Worm (Caenorhabditis elegans) whole organism, L4 larva: ENCODE results near the gene snr-4.

ENCODE experiments used
- F10B5.3 ChIP-seq: sonication (generic microtip); optimal IDR thresholded peaks from 2 replicates; lab custom pipeline; 2016; ENCODE audit warnings: mild to moderate bottlenecking, missing genetic modification characterization, missing compliant biosample characterization
- F26F4.8 ChIP-seq: fragments of 200-800 bp; sonication (Bioruptor generic); conservative IDR thresholded peaks from 2 replicates; pipeline ENCODE4 v1.3.6; 2022; ENCODE audit warnings: missing genetic modification characterization, missing compliant biosample characterization
- F44E2.7 ChIP-seq: fragments of 200-800 bp; sonication (Bioruptor generic); IDR thresholded peaks from 2 replicates; pipeline ENCODE4 v2.1.2; 2022; ENCODE audit warnings: missing genetic modification characterization, missing compliant biosample characterization
- F49E8.2 ChIP-seq: sonication (generic microtip); optimal IDR thresholded peaks from 2 replicates; lab custom pipeline; 2016; ENCODE audit warnings: missing compliant biosample characterization, mild to moderate bottlenecking, missing genetic modification characterization, borderline replicate concordance
- R02D3.7 ChIP-seq: fragments of 150-350 bp; sonication (generic microtip); optimal IDR thresholded peaks from 3 replicates; lab custom pipeline; 2014; ENCODE audit warnings: missing biosample characterization, missing genetic modification characterization
- T20F7.1 ChIP-seq: fragments of 200-800 bp; sonication (Bioruptor generic); optimal IDR thresholded peaks from 2 replicates; lab custom pipeline; 2018; ENCODE audit warnings: mild to moderate bottlenecking, missing genetic modification characterization, missing compliant biosample characterization
- Y5F2A.4 ChIP-seq: fragments of 200-800 bp; sonication (Bioruptor generic); optimal IDR thresholded peaks from 2 replicates; lab custom pipeline; 2018; ENCODE audit warnings: mild to moderate bottlenecking, missing genetic modification characterization, missing compliant biosample characterization
- ZK337.2 ChIP-seq: fragments of 200-800 bp; sonication (Bioruptor generic); IDR thresholded peaks from 2 replicates; pipeline ENCODE4 v1.3.6; 2022; ENCODE audit warnings: missing genetic modification reagents, missing genetic modification characterization, missing compliant biosample characterization
- aha-1 ChIP-seq: fragments of 150-350 bp; peaks from one replicate; lab custom pipeline; 2014; ENCODE audit warnings: missing biosample characterization, missing genetic modification characterization
- aly-2 ChIP-seq: sonication (generic microtip); optimal IDR thresholded peaks from 2 replicates; lab custom pipeline; 2018; ENCODE audit warnings: missing biosample characterization, missing genetic modification characterization
- ama-1 ChIP-seq: fragments of 150-350 bp; optimal IDR thresholded peaks from 2 replicates; lab custom pipeline; 2014; ENCODE audit warnings: inconsistent platforms, mixed read lengths
- attf-4 ChIP-seq: sonication (generic microtip); optimal IDR thresholded peaks from 3 replicates; lab custom pipeline; 2017; ENCODE audit warnings: missing biosample characterization, missing genetic modification characterization
- ceh-62 ChIP-seq: sonication (generic microtip); optimal IDR thresholded peaks from 2 replicates; lab custom pipeline; 2017; ENCODE audit warnings: missing biosample characterization, missing genetic modification characterization
- ceh-82 ChIP-seq: sonication (generic microtip); optimal IDR thresholded peaks from 2 replicates; lab custom pipeline; 2017; ENCODE audit warnings: missing biosample characterization, missing genetic modification characterization
- ces-1 ChIP-seq: fragments of 150-350 bp; sonication (generic microtip); optimal IDR thresholded peaks from 4 replicates; lab custom pipeline; 2014; ENCODE audit warnings: missing biosample characterization, missing genetic modification reagents, missing genetic modification characterization
- daf-16 ChIP-seq, 3 experiments: sonication (generic microtip); optimal IDR thresholded peaks; 2 replicates each; lab custom pipeline; 2016 to 2017; ENCODE audit warnings: missing genetic modification characterization in 3 of 3, missing genetic modification reagents in 3 of 3, mild to moderate bottlenecking in 2 of 3, missing compliant biosample characterization in 2 of 3, missing biosample characterization in 1 of 3, moderate library complexity in 1 of 3
- dmd-8 ChIP-seq: fragments of 200-800 bp; sonication (Bioruptor generic); IDR thresholded peaks from 2 replicates; pipeline ENCODE4 v1.3.6; 2022; ENCODE audit warnings: missing genetic modification characterization, missing compliant biosample characterization
- duxl-1 ChIP-seq: sonication (generic microtip); optimal IDR thresholded peaks from 2 replicates; lab custom pipeline; 2016; ENCODE audit warnings: mild to moderate bottlenecking, missing genetic modification characterization, moderate library complexity, missing compliant biosample characterization; ENCODE audit not compliant: poor library complexity
- dve-1 ChIP-seq: sonication (generic microtip); optimal IDR thresholded peaks from 2 replicates; lab custom pipeline; 2017; ENCODE audit warnings: antibody characterized with exemption, mild to moderate bottlenecking, missing genetic modification characterization, missing compliant biosample characterization; ENCODE audit not compliant: insufficient read depth
- egl-27 ChIP-seq: sonication (generic microtip); optimal IDR thresholded peaks from 3 replicates; lab custom pipeline; 2017; ENCODE audit warnings: missing biosample characterization, missing genetic modification reagents, missing genetic modification characterization
- fkh-10 ChIP-seq: fragments of 150-350 bp; optimal IDR thresholded peaks from 2 replicates; lab custom pipeline; 2014; ENCODE audit warnings: missing biosample characterization, missing genetic modification reagents, missing genetic modification characterization
- hlh-30 ChIP-seq: sonication (generic microtip); optimal IDR thresholded peaks from 2 replicates; lab custom pipeline; 2017; ENCODE audit warnings: antibody characterized with exemption, mild to moderate bottlenecking, missing genetic modification characterization, missing compliant biosample characterization; ENCODE audit not compliant: insufficient read depth
- lsy-2 ChIP-seq, 2 experiments: fragments of 150-350 bp in 1 of 2; sonication (generic microtip) in 1 of 2; optimal IDR thresholded peaks; 2 replicates each; lab custom pipeline; 2014 to 2017; ENCODE audit warnings: missing biosample characterization in 2 of 2, missing genetic modification characterization in 2 of 2
- madf-5 ChIP-seq, 2 experiments: fragments of 200-800 bp; sonication (Bioruptor generic); IDR thresholded peaks; 2 replicates each; pipeline ENCODE4 v1.3.6; 2022; ENCODE audit warnings: missing compliant biosample characterization in 2 of 2, missing genetic modification characterization in 2 of 2
- madf-9 ChIP-seq: fragments of 200-800 bp; sonication (Bioruptor generic); conservative IDR thresholded peaks from 2 replicates; pipeline ENCODE4 v1.3.6; 2022; ENCODE audit warnings: missing genetic modification reagents, missing genetic modification characterization, missing compliant biosample characterization
- mdt-29 ChIP-seq: fragments of 200-800 bp; sonication (Bioruptor generic); IDR thresholded peaks from 2 replicates; pipeline ENCODE4 v1.3.6; 2022; ENCODE audit warnings: missing genetic modification reagents, missing genetic modification characterization, missing compliant biosample characterization
- mes-2 ChIP-seq: sonication (generic microtip); optimal IDR thresholded peaks from 2 replicates; lab custom pipeline; 2016; ENCODE audit warnings: missing genotype, mild to moderate bottlenecking, missing genetic modification characterization, missing compliant biosample characterization; ENCODE audit not compliant: poor library complexity, severe bottlenecking
- nhr-41 ChIP-seq: fragments of 200-800 bp; sonication (Bioruptor generic); IDR thresholded peaks from 2 replicates; pipeline ENCODE4 v1.3.6; 2022; ENCODE audit warnings: missing genetic modification reagents, missing genetic modification characterization, missing compliant biosample characterization
- nhr-76 ChIP-seq: fragments of 150-350 bp; optimal IDR thresholded peaks from 2 replicates; lab custom pipeline; 2014; ENCODE audit warnings: missing biosample characterization, missing genetic modification characterization
- php-3 ChIP-seq: fragments of 200-800 bp; sonication (Bioruptor generic); IDR thresholded peaks from 2 replicates; pipeline ENCODE4 v1.3.6; 2022; ENCODE audit warnings: missing genetic modification reagents, missing genetic modification characterization, missing compliant biosample characterization
- pqm-1 ChIP-seq: sonication (generic microtip); optimal IDR thresholded peaks from 2 replicates; lab custom pipeline; 2017; ENCODE audit warnings: missing biosample characterization, missing genetic modification characterization
- snpc-1.2 ChIP-seq: fragments of 200-800 bp; sonication (Bioruptor generic); IDR thresholded peaks from 2 replicates; pipeline ENCODE4 v1.3.6; 2022; ENCODE audit warnings: missing genetic modification reagents, missing genetic modification characterization, missing compliant biosample characterization
- spr-1 ChIP-seq: sonication (generic microtip); optimal IDR thresholded peaks from 2 replicates; lab custom pipeline; 2016; ENCODE audit warnings: mild to moderate bottlenecking, missing genetic modification characterization, missing compliant biosample characterization
- tra-1 ChIP-seq: fragments of 200-800 bp; sonication (Bioruptor generic); IDR thresholded peaks from 2 replicates; pipeline ENCODE4 v1.3.6; 2022; ENCODE audit warnings: missing genetic modification reagents, missing genetic modification characterization, missing compliant biosample characterization
- unc-62 ChIP-seq, 3 experiments: fragments of 150-350 bp in 1 of 3; sonication (generic microtip); optimal IDR thresholded peaks in 2 of 3; peaks in 1 of 3; 1 replicate in 1 of 3; 2 replicates in 2 of 3; lab custom pipeline; 2014 to 2017; ENCODE audit warnings: missing biosample characterization in 3 of 3, missing genetic modification characterization in 3 of 3, missing genetic modification reagents in 3 of 3, missing genotype in 1 of 3
- vab-7 ChIP-seq: fragments of 200-800 bp; sonication (Bioruptor generic); IDR thresholded peaks from 2 replicates; pipeline ENCODE4 v1.3.6; 2022; ENCODE audit warnings: missing genetic modification reagents, missing genetic modification characterization, missing compliant biosample characterization
- zag-1 ChIP-seq: fragments of 150-350 bp; optimal IDR thresholded peaks from 2 replicates; lab custom pipeline; 2014; ENCODE audit warnings: missing biosample characterization, missing genetic modification characterization
- zfp-3 ChIP-seq: fragments of 200-800 bp; sonication (Bioruptor generic); conservative IDR thresholded peaks from 2 replicates; pipeline ENCODE4 v1.3.6; 2022; ENCODE audit warnings: missing genetic modification reagents, missing genetic modification characterization, missing compliant biosample characterization

Gene snr-4

ce11 chrV:12001747-12002456 is 22.4 kb upstream of the snr-4 start, which contains the start of gene gcy-33 (continued):
- no peak for TF ChIP-seq R02D3.7
- TF ChIP-seq pqm-1, result no peak
- TF ChIP-seq egl-27 (tag; lab: Kevin White, UChicago), result peak; percentile 24
- peak; percentile 85 for TF ChIP-seq zfp-3 (GFP tag; lab: Robert Waterston, UW)
- TF ChIP-seq ces-1 (GFP tag; lab: Kevin White, UChicago), result no peak
- TF ChIP-seq F26F4.8 (GFP tag; lab: Robert Waterston, UW), result peak; percentile 83
- TF ChIP-seq dmd-8 (GFP tag; lab: Robert Waterston, UW), result peak; percentile 73; the same call in 1 of the 2 replicates
- TF ChIP-seq ama-1 (lab: Kevin White, UChicago), result no peak
- TF ChIP-seq hlh-30 (tag; lab: Kevin White, UChicago), result peak; percentile 89
- peak; percentile 89 for TF ChIP-seq mdt-29 (GFP tag; lab: Robert Waterston, UW)
- TF ChIP-seq F49E8.2 (tag; lab: Kevin White, UChicago), result peak; percentile 56
- no peak for TF ChIP-seq ZK337.2 (GFP tag; lab: Robert Waterston, UW)
- TF ChIP-seq unc-62 (GFP tag; optimal IDR thresholded peaks at IDR 0.05 in 1 of 2; lab: Kevin White, UChicago), result peak in 1 of 2 experiments; percentile 51
- no peak for TF ChIP-seq unc-62 (tag; optimal IDR thresholded peaks at IDR 0.05; lab: Kevin White, UChicago)
- TF ChIP-seq F44E2.7 (GFP tag; lab: Robert Waterston, UW), result peak; percentile 73; the same call in 1 of the 2 replicates
- TF ChIP-seq zag-1 (tag; lab: Kevin White, UChicago), result no peak
- TF ChIP-seq madf-9 (GFP tag; lab: Robert Waterston, UW), result peak; percentile 91
- TF ChIP-seq php-3, result peak; percentile 93
- no peak for TF ChIP-seq ceh-62 (tag; lab: Kevin White, UChicago)
- no peak for TF ChIP-seq aly-2
- TF ChIP-seq mes-2 (tag; lab: Kevin White, UChicago), result peak; percentile 88
- TF ChIP-seq dve-1, result peak; percentile 94
- TF ChIP-seq vab-7 (GFP tag; lab: Robert Waterston, UW), result peak; percentile 93
- TF ChIP-seq nhr-41 (GFP tag; lab: Robert Waterston, UW), result peak; percentile 83; the same call in 1 of the 2 replicates
- no peak for TF ChIP-seq ceh-82 (tag; lab: Kevin White, UChicago)
- peak; percentile 29 to 88 for TF ChIP-seq daf-16 (GFP tag; optimal IDR thresholded peaks at IDR 0.05; lab: Kevin White, UChicago)
- peak; percentile 92 for TF ChIP-seq daf-16 (tag; optimal IDR thresholded peaks at IDR 0.05; lab: Kevin White, UChicago)
- TF ChIP-seq snpc-1.2 (GFP tag; lab: Robert Waterston, UW), result peak; percentile 89
- peak; percentile 60 to 79; a peak in 2 of 4 replicates for TF ChIP-seq madf-5 (GFP tag; IDR thresholded peaks at IDR 0.05; lab: Robert Waterston, UW)
- TF ChIP-seq tra-1 (GFP tag; lab: Robert Waterston, UW), result peak; percentile 77
- peak; percentile 93 for TF ChIP-seq duxl-1 (tag; lab: Kevin White, UChicago)
- peak; percentile 75 for TF ChIP-seq spr-1 (tag; lab: Kevin White, UChicago)
- TF ChIP-seq fkh-10, result no peak
- TF ChIP-seq nhr-76, result no peak
- peak; percentile 37 for TF ChIP-seq F10B5.3 (tag; lab: Kevin White, UChicago)
- TF ChIP-seq T20F7.1 (GFP tag; lab: Kevin White, UChicago), result peak; percentile 77
- TF ChIP-seq lsy-2 (tag; optimal IDR thresholded peaks at IDR 0.05; lab: Kevin White, UChicago), result peak in 1 of 2 experiments; percentile 74
- TF ChIP-seq, all 104 proteins: peak for 77

ce11 chrV:11997403-11997802 is 17.9 kb upstream of the snr-4 start:
- TF ChIP-seq dve-1 (no peak), attf-4 (tag; lab: Kevin White, UChicago) (no peak), hlh-30 (tag; lab: Kevin White, UChicago) (no peak), F10B5.3 (tag; lab: Kevin White, UChicago) (no peak), aha-1 (tag; lab: Kevin White, UChicago) (peak; percentile 66), Y5F2A.4 (GFP tag; lab: Kevin White, UChicago) (no peak)
